Worm (Caenorhabditis elegans) whole organism, early embryonic: ENCODE data around the gene ZC116.1.

ENCODE experiments used
- B0310.2 ChIP-seq: sonication (generic microtip); optimal IDR thresholded peaks from 2 replicates; lab custom pipeline; 2016; ENCODE audit warnings: mild to moderate bottlenecking, missing genetic modification characterization, missing compliant biosample characterization
- F13C5.2 ChIP-seq: sonication (generic microtip); optimal IDR thresholded peaks from 2 replicates; lab custom pipeline; 2017; ENCODE audit warnings: mild to moderate bottlenecking, missing genetic modification characterization, inconsistent platforms, missing compliant biosample characterization
- aly-1 ChIP-seq: sonication (generic microtip); optimal IDR thresholded peaks from 2 replicates; lab custom pipeline; 2016; ENCODE audit warnings: missing genetic modification characterization, missing compliant biosample characterization
- ama-1 ChIP-seq: fragments of 150-350 bp; optimal IDR thresholded peaks from 2 replicates; lab custom pipeline; 2014
- ceh-13 ChIP-seq: fragments of 200-800 bp; sonication (Bioruptor generic); optimal IDR thresholded peaks from 2 replicates; lab custom pipeline; 2018; ENCODE audit warnings: mild to moderate bottlenecking, missing genetic modification characterization, missing compliant biosample characterization
- ceh-36 ChIP-seq: sonication (generic microtip); optimal IDR thresholded peaks from 2 replicates; lab custom pipeline; 2016; ENCODE audit warnings: missing genetic modification characterization, inconsistent platforms, missing compliant biosample characterization
- ets-7 ChIP-seq: sonication (generic microtip); optimal IDR thresholded peaks from 2 replicates; lab custom pipeline; 2016; ENCODE audit warnings: missing genotype, missing genetic modification characterization, missing compliant biosample characterization
- flt-1 ChIP-seq: fragments of 200-800 bp; sonication (Bioruptor generic); IDR thresholded peaks from 2 replicates; pipeline ENCODE4 v1.3.6; 2022; ENCODE audit warnings: missing genetic modification characterization, missing compliant biosample characterization
- hmbx-1 ChIP-seq: sonication (generic microtip); optimal IDR thresholded peaks from 2 replicates; lab custom pipeline; 2016; ENCODE audit warnings: mild to moderate bottlenecking, missing genetic modification characterization, missing compliant biosample characterization
- hmg-4 ChIP-seq: fragments of 200-800 bp; sonication (Bioruptor generic); optimal IDR thresholded peaks from 2 replicates; lab custom pipeline; 2018; ENCODE audit warnings: mild to moderate bottlenecking, missing genetic modification characterization, missing compliant biosample characterization
- hnd-1 ChIP-seq: sonication (generic microtip); optimal IDR thresholded peaks from 2 replicates; lab custom pipeline; 2016; ENCODE audit warnings: missing genetic modification characterization, missing compliant biosample characterization
- pes-1 ChIP-seq: fragments of 200-800 bp; sonication (Bioruptor generic); IDR thresholded peaks from 2 replicates; pipeline ENCODE4 v1.3.6; 2022; ENCODE audit warnings: missing genetic modification reagents, missing genetic modification characterization, missing compliant biosample characterization
- scrt-1 ChIP-seq: fragments of 200-800 bp; sonication (Bioruptor generic); IDR thresholded peaks from 2 replicates; pipeline ENCODE4 v1.3.6; 2022; ENCODE audit warnings: missing genetic modification characterization, missing compliant biosample characterization
- sea-1 ChIP-seq: fragments of 200-800 bp; sonication (Bioruptor generic); conservative IDR thresholded peaks from 2 replicates; pipeline ENCODE4 v1.3.6; 2022; ENCODE audit warnings: missing genetic modification characterization, missing compliant biosample characterization
- tbx-11 ChIP-seq: fragments of 200-800 bp; sonication (Bioruptor generic); IDR thresholded peaks from 2 replicates; pipeline ENCODE4 v1.3.6; 2022; ENCODE audit warnings: missing genetic modification characterization, missing compliant biosample characterization
- tbx-37 ChIP-seq: fragments of 200-800 bp; sonication (Bioruptor generic); conservative IDR thresholded peaks from 2 replicates; pipeline ENCODE4 v1.3.6; 2022; ENCODE audit warnings: missing genetic modification reagents, missing genetic modification characterization, missing compliant biosample characterization
- tra-4 ChIP-seq: sonication (generic microtip); optimal IDR thresholded peaks from 2 replicates; lab custom pipeline; 2017; ENCODE audit warnings: missing genetic modification characterization, missing compliant biosample characterization

Gene ZC116.1

ce11 chrV:12635218-12635617 lies 25.6 kb downstream of the ZC116.1 start:
- TF ChIP-seq hmbx-1 (tag; lab: Kevin White, UChicago): no peak
- no peak for TF ChIP-seq flt-1
- no peak for TF ChIP-seq tra-4 (tag; lab: Kevin White, UChicago)
- no peak for TF ChIP-seq hnd-1
- no peak for TF ChIP-seq scrt-1
- no peak for TF ChIP-seq ceh-36 (tag; lab: Kevin White, UChicago)
- TF ChIP-seq sea-1 (GFP tag; lab: Robert Waterston, UW): no peak
- TF ChIP-seq ceh-13: no peak
- no peak for TF ChIP-seq ets-7 (tag; lab: Kevin White, UChicago)
- no peak for TF ChIP-seq ama-1 (lab: Kevin White, UChicago)
- TF ChIP-seq tbx-37 (GFP tag; lab: Robert Waterston, UW): no peak
- no peak for TF ChIP-seq pes-1 (GFP tag; lab: Robert Waterston, UW)
- no peak for TF ChIP-seq tbx-11 (GFP tag; lab: Robert Waterston, UW)
- no peak for TF ChIP-seq aly-1 (tag; lab: Kevin White, UChicago)
- no peak for TF ChIP-seq F13C5.2 (tag; lab: Kevin White, UChicago)
- no peak for TF ChIP-seq hmg-4 (GFP tag; lab: Kevin White, UChicago)
- TF ChIP-seq B0310.2: no peak

ce11 chrV:12636248-12636647 lies 26.6 kb downstream of the ZC116.1 start:
- TF ChIP-seq scrt-1 (no peak), tbx-37 (GFP tag; lab: Robert Waterston, UW) (no peak), sea-1 (GFP tag; lab: Robert Waterston, UW) (no peak)

- TF ChIP-seq hnd-1 (no peak), scrt-1 (no peak), flt-1 (no peak), tbx-37 (GFP tag; lab: Robert Waterston, UW) (no peak), tbx-11 (GFP tag; lab: Robert Waterston, UW) (no peak), aly-1 (tag; lab: Kevin White, UChicago) (no peak), pes-1 (GFP tag; lab: Robert Waterston, UW) (no peak), ceh-13 (no peak), sea-1 (GFP tag; lab: Robert Waterston, UW) (no peak)
Measured at ce11 chrV:12637238-12637690, 27.6 kb downstream of the ZC116.1 start, which contains the start of gene F56H9.2. TSS of gene F56H9.2 (plus strand) at chrV:12637663.

ce11 chrV:12637764-12638502 lies 28.3 kb downstream of the ZC116.1 start:
- TF ChIP-seq tbx-11 (GFP tag; lab: Robert Waterston, UW) (no peak), pes-1 (GFP tag; lab: Robert Waterston, UW) (no peak), hmbx-1 (tag; lab: Kevin White, UChicago) (no peak), ceh-13 (no peak), scrt-1 (no peak), ama-1 (lab: Kevin White, UChicago) (no peak), ets-7 (tag; lab: Kevin White, UChicago) (no peak), B0310.2 (no peak), flt-1 (no peak), hmg-4 (GFP tag; lab: Kevin White, UChicago) (no peak), aly-1 (tag; lab: Kevin White, UChicago) (no peak), hnd-1 (no peak), F13C5.2 (tag; lab: Kevin White, UChicago) (no peak), sea-1 (GFP tag; lab: Robert Waterston, UW) (no peak), ceh-36 (tag; lab: Kevin White, UChicago) (no peak), tra-4 (tag; lab: Kevin White, UChicago) (no peak), tbx-37 (GFP tag; lab: Robert Waterston, UW) (no peak)

- TF ChIP-seq ets-7 (tag; lab: Kevin White, UChicago) (no peak), hmg-4 (GFP tag; lab: Kevin White, UChicago) (no peak), tra-4 (tag; lab: Kevin White, UChicago) (no peak), ceh-36 (tag; lab: Kevin White, UChicago) (no peak), tbx-11 (GFP tag; lab: Robert Waterston, UW) (no peak), flt-1 (no peak), hnd-1 (no peak), pes-1 (GFP tag; lab: Robert Waterston, UW) (no peak), aly-1 (tag; lab: Kevin White, UChicago) (no peak), ceh-13 (no peak), ama-1 (lab: Kevin White, UChicago) (no peak), sea-1 (GFP tag; lab: Robert Waterston, UW) (no peak)
Measured at ce11 chrV:12640384-12640783, 30.8 kb downstream of the ZC116.1 start, which contains the start of gene gpa-8. TSS of gene gpa-8 (minus strand) at chrV:12640484.

- TF ChIP-seq hmbx-1 (tag; lab: Kevin White, UChicago) (no peak), tra-4 (tag; lab: Kevin White, UChicago) (no peak), scrt-1 (no peak), tbx-11 (GFP tag; lab: Robert Waterston, UW) (no peak), ceh-36 (tag; lab: Kevin White, UChicago) (no peak), F13C5.2 (tag; lab: Kevin White, UChicago) (no peak), ets-7 (tag; lab: Kevin White, UChicago) (no peak), hnd-1 (no peak), hmg-4 (GFP tag; lab: Kevin White, UChicago) (no peak), ama-1 (lab: Kevin White, UChicago) (no peak), B0310.2 (no peak), sea-1 (GFP tag; lab: Robert Waterston, UW) (no peak)
Measured at ce11 chrV:12644500-12644899, 34.9 kb downstream of the ZC116.1 start, which contains the start of gene F56H9.8. TSS of gene F56H9.8 (plus strand) at chrV:12644800.

ce11 chrV:12649213-12649612 lies 39.6 kb downstream of the ZC116.1 start, which contains the start of gene gpa-9:
TSS of gene gpa-9 (minus strand) at chrV:12649313.
- TF ChIP-seq B0310.2 (no peak), flt-1 (no peak), hmg-4 (GFP tag; lab: Kevin White, UChicago) (no peak), pes-1 (GFP tag; lab: Robert Waterston, UW) (no peak), hmbx-1 (tag; lab: Kevin White, UChicago) (no peak), scrt-1 (no peak), ama-1 (lab: Kevin White, UChicago) (no peak)
